Comparison of ENCODE assay signal across 1 fruit fly cellular context in genomic region chrX:8211094-8211730, dm6.
A peak's percentile ranks its signal among the peaks of the same experiment; 100 is the strongest.
TF ChIP-seq lines count a peak whose summit lies in the region.

No protein-coding gene starts in this region.

TF ChIP-seq in whole organism, embryonic, 481 proteins besides CTCF, POLR2A, EP300 and RAD21 (continued from another document):
- no peak for TF ChIP-seq yki (optimal IDR thresholded peaks at IDR 0.05; lab: Kevin White, UChicago)
- peak; percentile 37 for TF ChIP-seq CG2712 (tag; optimal IDR thresholded peaks at IDR 0.05; lab: Kevin White, UChicago)
- TF ChIP-seq CG7839 (tag; optimal IDR thresholded peaks at IDR 0.05; lab: Kevin White, UChicago): peak; percentile 37
- TF ChIP-seq Ets65A (GFP tag; lab: Kevin White, UChicago): peak; percentile 68
- 0 out of 2 replicates have a peak, but pooled peaks have one; percentile 13 for TF ChIP-seq CG31441 (GFP tag; IDR thresholded peaks at IDR 0.05; lab: Robert Waterston, UW)
- TF ChIP-seq CG17829 (tag; optimal IDR thresholded peaks at IDR 0.05; lab: Kevin White, UChicago): peak; percentile 2
- 0 out of 3 replicates have a peak, but pooled peaks have one; percentile 29 for TF ChIP-seq CG11695 (GFP tag; IDR thresholded peaks at IDR 0.05; lab: Robert Waterston, UW)
- TF ChIP-seq CG11504 (tag; optimal IDR thresholded peaks at IDR 0.05; lab: Kevin White, UChicago): peak; percentile 41
- TF ChIP-seq zfh1 (GFP tag; IDR thresholded peaks at IDR 0.05; lab: Robert Waterston, UW): peak; percentile 68; the same call in 2 of the 3 replicates
- TF ChIP-seq prd (optimal IDR thresholded peaks at IDR 0.05; lab: Kevin White, UChicago): no peak
- peak; percentile 83 for TF ChIP-seq prd (GFP tag; IDR thresholded peaks at IDR 0.05; lab: Robert Waterston, UW)
- TF ChIP-seq row (GFP tag; IDR thresholded peaks at IDR 0.05; lab: Robert Waterston, UW): peak; percentile 46
- no peak for TF ChIP-seq Taf1 (GFP tag; IDR thresholded peaks at IDR 0.05; lab: Robert Waterston, UW)
- no peak for TF ChIP-seq C15 (GFP tag; IDR thresholded peaks at IDR 0.05; lab: Robert Waterston, UW)
- TF ChIP-seq unpg (GFP tag; optimal IDR thresholded peaks at IDR 0.05; lab: Kevin White, UChicago): peak; percentile 11
- TF ChIP-seq crol (GFP tag; IDR thresholded peaks at IDR 0.05; lab: Robert Waterston, UW): peak; percentile 39; the same call in 1 of the 2 replicates
- TF ChIP-seq CG18262 (tag; optimal IDR thresholded peaks at IDR 0.05; lab: Kevin White, UChicago): peak; percentile 20
- TF ChIP-seq twi (tag; optimal IDR thresholded peaks at IDR 0.05; lab: Kevin White, UChicago): peak; percentile 25
- TF ChIP-seq dysf (GFP tag; IDR thresholded peaks at IDR 0.05; lab: Robert Waterston, UW): 0 out of 3 replicates have a peak, but pooled peaks have one; percentile 33
- no peak for TF ChIP-seq CG18476 (GFP tag; optimal IDR thresholded peaks at IDR 0.05; lab: Kevin White, UChicago)
- TF ChIP-seq nerfin-2 (GFP tag; IDR thresholded peaks at IDR 0.05; lab: Robert Waterston, UW; ENCODE audit: partially characterized antibody): no peak
- no peak for TF ChIP-seq lmd (GFP tag; IDR thresholded peaks at IDR 0.05; lab: Robert Waterston, UW)
- TF ChIP-seq CG34422 (GFP tag; IDR thresholded peaks at IDR 0.05; lab: Robert Waterston, UW): peak; percentile 42; the same call in 1 of the 3 replicates
- TF ChIP-seq CG4820 (GFP tag; optimal IDR thresholded peaks at IDR 0.05; lab: Kevin White, UChicago): peak; percentile 11
- peak; percentile 16 for TF ChIP-seq Ssrp (tag; optimal IDR thresholded peaks at IDR 0.05; lab: Kevin White, UChicago)
- TF ChIP-seq CG14710 (tag; optimal IDR thresholded peaks at IDR 0.05; lab: Kevin White, UChicago): peak; percentile 6
- TF ChIP-seq cwo (GFP tag; optimal IDR thresholded peaks at IDR 0.05; lab: Kevin White, UChicago): peak; percentile 13
- 0 out of 2 replicates have a peak, but pooled peaks have one; percentile 26 for TF ChIP-seq CG32532 (GFP tag; IDR thresholded peaks at IDR 0.05; lab: Robert Waterston, UW)
- TF ChIP-seq CG14441 (GFP tag; IDR thresholded peaks at IDR 0.05; lab: Robert Waterston, UW): 0 out of 2 replicates have a peak, but pooled peaks have one; percentile 27
- TF ChIP-seq CG10462 (GFP tag; optimal IDR thresholded peaks at IDR 0.05; lab: Kevin White, UChicago): no peak
- peak; percentile 92 for TF ChIP-seq CG13775 (GFP tag; optimal IDR thresholded peaks at IDR 0.05; lab: Kevin White, UChicago)
- TF ChIP-seq Dbx (GFP tag; IDR thresholded peaks at IDR 0.05; lab: Robert Waterston, UW): 0 out of 3 replicates have a peak, but pooled peaks have one; percentile 40
- TF ChIP-seq Hmr (GFP tag; optimal IDR thresholded peaks at IDR 0.05; lab: Kevin White, UChicago): peak; percentile 3
- no peak for TF ChIP-seq aop (GFP tag; IDR thresholded peaks at IDR 0.05; lab: Robert Waterston, UW)
- peak; percentile 7 for TF ChIP-seq chn (GFP tag; optimal IDR thresholded peaks at IDR 0.05; lab: Kevin White, UChicago)
- no peak for TF ChIP-seq Tbp (GFP tag; optimal IDR thresholded peaks at IDR 0.05; lab: Kevin White, UChicago)
- no peak for TF ChIP-seq CG8281 (tag; optimal IDR thresholded peaks at IDR 0.05; lab: Kevin White, UChicago)
- TF ChIP-seq tx (GFP tag; optimal IDR thresholded peaks at IDR 0.05; lab: Kevin White, UChicago): no peak
- no peak for TF ChIP-seq CG2889 (GFP tag; IDR thresholded peaks at IDR 0.05; lab: Robert Waterston, UW)
- no peak for TF ChIP-seq CG16779 (GFP tag; IDR thresholded peaks at IDR 0.05; lab: Robert Waterston, UW)
- TF ChIP-seq CG8765 (GFP tag; IDR thresholded peaks at IDR 0.05; lab: Robert Waterston, UW): peak; percentile 57; the same call in 1 of the 2 replicates
- TF ChIP-seq Fer1 (GFP tag; optimal IDR thresholded peaks at IDR 0.05; lab: Kevin White, UChicago): peak; percentile 3
- peak; percentile 24 for TF ChIP-seq cg (GFP tag; optimal IDR thresholded peaks at IDR 0.05; lab: Kevin White, UChicago)
- 0 out of 2 replicates have a peak, but pooled peaks have one; percentile 7 for TF ChIP-seq CG10366 (GFP tag; IDR thresholded peaks at IDR 0.05; lab: Robert Waterston, UW)
- TF ChIP-seq dmrt11E (tag; optimal IDR thresholded peaks at IDR 0.05; lab: Kevin White, UChicago): peak; percentile 53
- no peak for TF ChIP-seq CG1647 (GFP tag; optimal IDR thresholded peaks at IDR 0.05; lab: Kevin White, UChicago)
- TF ChIP-seq CG7271 (tag; optimal IDR thresholded peaks at IDR 0.05; lab: Kevin White, UChicago): peak; percentile 23
- peak; percentile 42 for TF ChIP-seq CG18599 (GFP tag; optimal IDR thresholded peaks at IDR 0.05; lab: Kevin White, UChicago)
- TF ChIP-seq so (GFP tag; IDR thresholded peaks at IDR 0.05; lab: Robert Waterston, UW): no peak
- TF ChIP-seq CG30403 (GFP tag; optimal IDR thresholded peaks at IDR 0.05; lab: Kevin White, UChicago): peak; percentile 15
- TF ChIP-seq CG15696 (tag; optimal IDR thresholded peaks at IDR 0.05; lab: Kevin White, UChicago): peak; percentile 50
- TF ChIP-seq Sry-β (GFP tag; optimal IDR thresholded peaks at IDR 0.05; lab: Kevin White, UChicago): no peak
- TF ChIP-seq CG9727 (GFP tag; optimal IDR thresholded peaks at IDR 0.05; lab: Kevin White, UChicago): peak; percentile 48
- no peak for TF ChIP-seq peb (GFP tag; IDR thresholded peaks at IDR 0.05; lab: Robert Waterston, UW)
- no peak for TF ChIP-seq gsb-n (tag; optimal IDR thresholded peaks at IDR 0.05; lab: Kevin White, UChicago)
- TF ChIP-seq ash1 (GFP tag; optimal IDR thresholded peaks at IDR 0.05; lab: Kevin White, UChicago): no peak
- TF ChIP-seq CG2120 (GFP tag; optimal IDR thresholded peaks at IDR 0.05; lab: Kevin White, UChicago): peak; percentile 21
- TF ChIP-seq CG10209 (GFP tag; optimal IDR thresholded peaks at IDR 0.05; lab: Kevin White, UChicago): peak; percentile 2
- peak; percentile 5 for TF ChIP-seq CG4424 (GFP tag; optimal IDR thresholded peaks at IDR 0.05; lab: Kevin White, UChicago)
